Fruit fly (Drosophila melanogaster) whole organism, pupa: ENCODE data around the gene Atxn7.

Experiments used
- CG10348 ChIP-seq: fragments of 200-800 bp; sonication (Bioruptor generic); IDR thresholded peaks from 2 replicates; pipeline ENCODE4 v1.3.6; 2022; ENCODE audit warnings: missing biosample characterization, missing genetic modification characterization
- CG12605 ChIP-seq: fragments of 200-800 bp; sonication (Bioruptor generic); IDR thresholded peaks from 2 replicates; pipeline ENCODE4 v1.3.6; 2022; ENCODE audit warnings: missing biosample characterization, missing genetic modification characterization
- CG13204 ChIP-seq: fragments of 200-800 bp; sonication (Bioruptor generic); optimal IDR thresholded peaks from 2 replicates; lab custom pipeline; 2018; ENCODE audit warnings: missing biosample characterization, mild to moderate bottlenecking, missing genetic modification characterization, moderate library complexity
- CG14655 ChIP-seq: fragments of 200-800 bp; sonication (Bioruptor generic); optimal IDR thresholded peaks from 3 replicates; lab custom pipeline; 2017; ENCODE audit warnings: mild to moderate bottlenecking, missing biosample characterization, missing genetic modification reagents, missing genetic modification characterization
- CG15710 ChIP-seq: fragments of 200-800 bp; sonication (Bioruptor generic); optimal IDR thresholded peaks from 2 replicates; lab custom pipeline; 2018; ENCODE audit warnings: missing biosample characterization, mild to moderate bottlenecking, missing genetic modification characterization, moderate library complexity
- CG17806 ChIP-seq: fragments of 200-800 bp; sonication (Bioruptor generic); optimal IDR thresholded peaks from 2 replicates; lab custom pipeline; 2018; ENCODE audit warnings: missing biosample characterization, mild to moderate bottlenecking, missing genetic modification characterization, moderate library complexity
- CG32121 ChIP-seq: fragments of 200-800 bp; sonication (Bioruptor generic); IDR thresholded peaks from 2 replicates; pipeline ENCODE4 v1.3.6; 2022; ENCODE audit warnings: missing biosample characterization, missing genetic modification characterization
- CG34367 ChIP-seq: fragments of 200-800 bp; sonication (Bioruptor generic); optimal IDR thresholded peaks from 2 replicates; lab custom pipeline; 2018; ENCODE audit warnings: missing biosample characterization, mild to moderate bottlenecking, missing genetic modification characterization
- CG4496 ChIP-seq: fragments of 200-800 bp; sonication (Bioruptor generic); IDR thresholded peaks from 3 replicates; pipeline ENCODE4 v1.3.6; 2022; ENCODE audit warnings: missing biosample characterization, missing genetic modification characterization
- CG8159 ChIP-seq: fragments of 200-800 bp; sonication (Bioruptor generic); optimal IDR thresholded peaks from 3 replicates; lab custom pipeline; 2018; ENCODE audit warnings: missing biosample characterization, mild to moderate bottlenecking, missing genetic modification characterization, moderate library complexity
- CG8301 ChIP-seq: fragments of 200-800 bp; sonication (Bioruptor generic); optimal IDR thresholded peaks from 2 replicates; lab custom pipeline; 2018; ENCODE audit warnings: missing biosample characterization, mild to moderate bottlenecking, missing genetic modification characterization
- CG9948 ChIP-seq: fragments of 200-800 bp; sonication (Bioruptor generic); optimal IDR thresholded peaks from 2 replicates; lab custom pipeline; 2018; ENCODE audit warnings: missing biosample characterization, mild to moderate bottlenecking, missing genetic modification characterization, moderate library complexity
- D1 ChIP-seq: fragments of 200-800 bp; sonication (Bioruptor generic); optimal IDR thresholded peaks from 2 replicates; lab custom pipeline; 2018; ENCODE audit warnings: missing biosample characterization, mild to moderate bottlenecking, missing genetic modification characterization, moderate library complexity
- EcR ChIP-seq: fragments of 200-800 bp; sonication (Bioruptor generic); optimal IDR thresholded peaks from 3 replicates; lab custom pipeline; 2019; ENCODE audit warnings: missing biosample characterization, missing genetic modification characterization, mild to moderate bottlenecking, moderate library complexity, missing genetic modification reagents
- Ets98B ChIP-seq: fragments of 200-800 bp; sonication (Bioruptor generic); IDR thresholded peaks from 2 replicates; pipeline ENCODE4 v1.3.6; 2022; ENCODE audit warnings: missing biosample characterization, missing genetic modification characterization
- Pif1A ChIP-seq: fragments of 200-800 bp; sonication (Bioruptor generic); optimal IDR thresholded peaks from 3 replicates; lab custom pipeline; 2016; ENCODE audit warnings: missing biosample characterization, missing genetic modification characterization
- Pif1B ChIP-seq: fragments of 200-800 bp; sonication (Bioruptor generic); optimal IDR thresholded peaks from 3 replicates; lab custom pipeline; 2016; ENCODE audit warnings: missing biosample characterization, missing genetic modification characterization
- Snoo ChIP-seq: fragments of 200-800 bp; sonication (Bioruptor generic); optimal IDR thresholded peaks from 3 replicates; lab custom pipeline; 2017; ENCODE audit warnings: missing biosample characterization, mild to moderate bottlenecking, missing genetic modification characterization, inconsistent platforms
- fd96Ca ChIP-seq: fragments of 200-800 bp; sonication (Bioruptor generic); IDR thresholded peaks from 3 replicates; pipeline ENCODE4 v1.3.6; 2022; ENCODE audit warnings: missing biosample characterization, missing genetic modification characterization
- gl ChIP-seq: fragments of 200-800 bp; sonication (Bioruptor generic); optimal IDR thresholded peaks from 2 replicates; lab custom pipeline; 2018; ENCODE audit warnings: missing biosample characterization, mild to moderate bottlenecking, missing genetic modification characterization
- rn ChIP-seq: fragments of 200-800 bp; sonication (Bioruptor generic); IDR thresholded peaks from 2 replicates; pipeline ENCODE4 v1.3.6; 2022; ENCODE audit warnings: missing biosample characterization, missing genetic modification characterization

Gene Atxn7

dm6 chr2L:2426444-2427188 lies 51.0 kb downstream of the Atxn7 start:
- no peak for TF ChIP-seq Snoo
- peak; percentile 91 for TF ChIP-seq CG32121 (GFP tag; lab: Robert Waterston, UW)
- peak; percentile 82 for TF ChIP-seq CG34367 (tag; lab: Kevin White, UChicago)
- TF ChIP-seq CG9948 (tag; lab: Kevin White, UChicago) = peak; percentile 84
- peak; percentile 50 for TF ChIP-seq D1 (tag; lab: Kevin White, UChicago)
- TF ChIP-seq Pif1A (GFP tag; lab: Kevin White, UChicago) = peak; percentile 87
- peak; percentile 88 for TF ChIP-seq CG17806
- TF ChIP-seq CG10348 (GFP tag; lab: Robert Waterston, UW) = peak; percentile 68
- TF ChIP-seq rn (GFP tag; lab: Robert Waterston, UW) = peak; percentile 75
- peak; percentile 79 for TF ChIP-seq CG8159 (tag; lab: Kevin White, UChicago)
- TF ChIP-seq CG13204 (GFP tag; lab: Kevin White, UChicago) = peak; percentile 17
- peak; percentile 94 for TF ChIP-seq CG14655
- TF ChIP-seq Pif1B (GFP tag; lab: Kevin White, UChicago) = peak; percentile 73
- peak; percentile 86 for TF ChIP-seq CG12605 (GFP tag; lab: Robert Waterston, UW)
- no peak for TF ChIP-seq EcR (GFP tag; lab: Kevin White, UChicago)
- TF ChIP-seq Ets98B (GFP tag; lab: Robert Waterston, UW) = peak; percentile 94
- TF ChIP-seq fd96Ca (GFP tag; lab: Robert Waterston, UW) = peak; percentile 93
- peak; percentile 78 for TF ChIP-seq CG15710
- peak; percentile 93 for TF ChIP-seq CG8301 (tag; lab: Kevin White, UChicago)
- peak; percentile 61 for TF ChIP-seq gl (tag; lab: Kevin White, UChicago)
- TF ChIP-seq CG4496 (GFP tag; lab: Robert Waterston, UW) = peak; percentile 95

- no peak for TF ChIP-seq CG13204 (GFP tag; lab: Kevin White, UChicago)
- peak; percentile 41 for TF ChIP-seq CG14655
- peak; percentile 46 for TF ChIP-seq CG8301 (tag; lab: Kevin White, UChicago)
- no peak for TF ChIP-seq CG9948 (tag; lab: Kevin White, UChicago)
Measured at dm6 chr2L:2427384-2428208, 52.0 kb downstream of the Atxn7 start.

dm6 chr2L:2428209-2428488 lies 52.5 kb downstream of the Atxn7 start, which contains the start of gene dpp:
dpp (plus strand) TSS chr2L:2428372.
- no peak for TF ChIP-seq CG17806
- TF ChIP-seq Pif1B (GFP tag; lab: Kevin White, UChicago) = no peak
- TF ChIP-seq CG32121 (GFP tag; lab: Robert Waterston, UW) = peak; percentile 18; the same call in 1 of the 2 replicates
- 0 out of 2 replicates have a peak, but pooled peaks have one; percentile 22 for TF ChIP-seq Ets98B (GFP tag; lab: Robert Waterston, UW)
- TF ChIP-seq CG13204 (GFP tag; lab: Kevin White, UChicago) = peak; percentile 41
- TF ChIP-seq, all 21 proteins: peak for 3

dm6 chr2L:2429588-2429987 lies 53.9 kb downstream of the Atxn7 start:
- no peak for TF ChIP-seq CG15710
